Comparison of ENCODE assay signal across 1 fruit fly cellular context in genomic region chr3R:4731006-4731405, dm6.
A peak's percentile ranks its signal among the peaks of the same experiment; 100 is the strongest.
TF ChIP-seq lines count a peak whose summit lies in the region.

No protein-coding gene starts in this region.

TF ChIP-seq in whole organism, embryonic, 481 proteins besides CTCF, POLR2A, EP300 and RAD21 (continued from another document):
- no peak for TF ChIP-seq cas (GFP tag; IDR thresholded peaks at IDR 0.05; lab: Robert Waterston, UW)
- peak; percentile 40 for TF ChIP-seq Med (GFP tag; lab: Kevin White, UChicago)
- TF ChIP-seq CG12659 (GFP tag; optimal IDR thresholded peaks at IDR 0.05; lab: Kevin White, UChicago): no peak
- TF ChIP-seq CG2199 (GFP tag; IDR thresholded peaks at IDR 0.05; lab: Robert Waterston, UW): no peak
- TF ChIP-seq D19A (tag; optimal IDR thresholded peaks at IDR 0.05; lab: Kevin White, UChicago): peak; percentile 28
- TF ChIP-seq vvl (GFP tag; IDR thresholded peaks at IDR 0.05; lab: Robert Waterston, UW): peak; percentile 35
- peak; percentile 43 for TF ChIP-seq CG18262 (tag; optimal IDR thresholded peaks at IDR 0.05; lab: Kevin White, UChicago)
- TF ChIP-seq bsh (GFP tag; optimal IDR thresholded peaks at IDR 0.05; lab: Kevin White, UChicago): peak in 1 of 2 experiments; percentile 21
- peak; percentile 11 for TF ChIP-seq CG2678 (tag; optimal IDR thresholded peaks at IDR 0.05; lab: Kevin White, UChicago)
- TF ChIP-seq odd (GFP tag; optimal IDR thresholded peaks at IDR 0.05; lab: Kevin White, UChicago): no peak
- peak; percentile 42 for TF ChIP-seq dmrt99B (tag; optimal IDR thresholded peaks at IDR 0.05; lab: Kevin White, UChicago)
- TF ChIP-seq CG8388 (GFP tag; optimal IDR thresholded peaks at IDR 0.05; lab: Kevin White, UChicago): peak; percentile 30
- TF ChIP-seq prd (optimal IDR thresholded peaks at IDR 0.05; lab: Kevin White, UChicago): no peak
- TF ChIP-seq prd (GFP tag; IDR thresholded peaks at IDR 0.05; lab: Robert Waterston, UW): peak; percentile 10; the same call in 1 of the 3 replicates
- no peak for TF ChIP-seq CG7271 (tag; optimal IDR thresholded peaks at IDR 0.05; lab: Kevin White, UChicago)
- peak; percentile 50 for TF ChIP-seq Blimp-1 (GFP tag; optimal IDR thresholded peaks at IDR 0.05; lab: Kevin White, UChicago)
- peak; percentile 67 for TF ChIP-seq kni (GFP tag; optimal IDR thresholded peaks at IDR 0.05; lab: Kevin White, UChicago)
- TF ChIP-seq ci (GFP tag; IDR thresholded peaks at IDR 0.05; lab: Robert Waterston, UW): peak; percentile 39; the same call in 1 of the 3 replicates
- TF ChIP-seq CG13775 (GFP tag; optimal IDR thresholded peaks at IDR 0.05; lab: Kevin White, UChicago): no peak
- peak; percentile 41 for TF ChIP-seq oc (tag; optimal IDR thresholded peaks at IDR 0.05; lab: Kevin White, UChicago)
- TF ChIP-seq CG17359 (tag; optimal IDR thresholded peaks at IDR 0.05; lab: Kevin White, UChicago): peak; percentile 41
